Fruit fly (Drosophila melanogaster) whole organism, embryonic: ENCODE measurements around the gene CG16779.

ENCODE experiments used
- ATbp ChIP-seq: fragments of 200-800 bp; sonication (Bioruptor generic); optimal IDR thresholded peaks from 2 replicates; lab custom pipeline; 2017; ENCODE audit warnings: missing biosample characterization, mild to moderate bottlenecking, missing genetic modification characterization, missing genetic modification reagents
- CG10209 ChIP-seq: fragments of 200-800 bp; sonication (Bioruptor generic); optimal IDR thresholded peaks from 3 replicates; lab custom pipeline; 2017; ENCODE audit warnings: missing biosample characterization, mild to moderate bottlenecking, missing genetic modification characterization, missing genetic modification reagents
- CG10959 ChIP-seq: fragments of 200-800 bp; sonication (Bioruptor generic); IDR thresholded peaks from 2 replicates; pipeline ENCODE4 v1.3.6; 2022; ENCODE audit warnings: missing biosample characterization, missing genetic modification characterization
- CG15479 ChIP-seq: fragments of 200-800 bp; sonication (Bioruptor generic); optimal IDR thresholded peaks from 3 replicates; lab custom pipeline; 2019; ENCODE audit warnings: missing biosample characterization, mild to moderate bottlenecking, missing genetic modification characterization, moderate library complexity
- CG15601 ChIP-seq: fragments of 200-800 bp; sonication (Bioruptor generic); optimal IDR thresholded peaks from 3 replicates; lab custom pipeline; 2019; ENCODE audit warnings: missing biosample characterization, mild to moderate bottlenecking, missing genetic modification characterization, moderate library complexity
- CG17186 ChIP-seq: fragments of 200-800 bp; sonication (Bioruptor generic); optimal IDR thresholded peaks from 3 replicates; lab custom pipeline; 2017; ENCODE audit warnings: missing biosample characterization, missing genetic modification reagents, missing genetic modification characterization
- CG17385 ChIP-seq: fragments of 200-800 bp; sonication (Bioruptor generic); optimal IDR thresholded peaks from 3 replicates; lab custom pipeline; 2018; ENCODE audit warnings: missing biosample characterization, mild to moderate bottlenecking, missing genetic modification characterization
- CG2875 ChIP-seq: fragments of 200-800 bp; sonication (Bioruptor generic); optimal IDR thresholded peaks from 2 replicates; lab custom pipeline; 2017; ENCODE audit warnings: missing biosample characterization, mild to moderate bottlenecking, missing genetic modification characterization, missing genetic modification reagents
- CG31365 ChIP-seq: fragments of 200-800 bp; sonication (Bioruptor generic); optimal IDR thresholded peaks from 2 replicates; lab custom pipeline; 2018; ENCODE audit warnings: missing biosample characterization, mild to moderate bottlenecking, missing genetic modification characterization
- CG32532 ChIP-seq: fragments of 200-800 bp; sonication (Bioruptor generic); IDR thresholded peaks from 2 replicates; pipeline ENCODE4 v1.3.6; 2022; ENCODE audit warnings: missing biosample characterization, missing genetic modification characterization
- CG3847 ChIP-seq: fragments of 200-800 bp; sonication (Bioruptor generic); IDR thresholded peaks from 2 replicates; pipeline ENCODE4 v1.3.6; 2022; ENCODE audit warnings: missing biosample characterization, missing genetic modification characterization
- CG4360 ChIP-seq: fragments of 200-800 bp; sonication (Bioruptor generic); IDR thresholded peaks from 2 replicates; pipeline ENCODE4 v1.3.6; 2022; ENCODE audit warnings: missing biosample characterization, missing genetic modification characterization
- CG43689 ChIP-seq: fragments of 200-800 bp; sonication (Bioruptor generic); IDR thresholded peaks from 2 replicates; pipeline ENCODE4 v1.3.6; 2022; ENCODE audit warnings: missing biosample characterization, missing genetic modification characterization
- CG6175 ChIP-seq: fragments of 200-800 bp; sonication (Bioruptor generic); IDR thresholded peaks from 3 replicates; pipeline ENCODE4 v1.3.6; 2022; ENCODE audit warnings: missing biosample characterization, missing genetic modification characterization
- CG6683 ChIP-seq: fragments of 200-800 bp; sonication (Bioruptor generic); optimal IDR thresholded peaks from 2 replicates; lab custom pipeline; 2017; ENCODE audit warnings: missing biosample characterization, mild to moderate bottlenecking, missing genetic modification characterization, missing genetic modification reagents
- Camta ChIP-seq: fragments of 200-800 bp; sonication (Bioruptor generic); optimal IDR thresholded peaks from 2 replicates; lab custom pipeline; 2016; ENCODE audit warnings: missing biosample characterization, missing genetic modification characterization
- Dfd ChIP-seq, 2 experiments: fragments of >200 bp; optimal IDR thresholded peaks; 2 replicates each; lab custom pipeline; 2017; ENCODE audit warnings: missing biosample characterization in 2 of 2, missing genetic modification characterization in 2 of 2
- Dip2 ChIP-seq: fragments of 200-800 bp; sonication (Bioruptor generic); IDR thresholded peaks from 2 replicates; pipeline ENCODE4 v1.3.6; 2022; ENCODE audit warnings: missing biosample characterization, missing genetic modification characterization
- Drgx ChIP-seq: fragments of 200-800 bp; sonication (Bioruptor generic); IDR thresholded peaks from 2 replicates; pipeline ENCODE4 v1.3.6; 2022; ENCODE audit warnings: missing biosample characterization, missing genetic modification characterization
- Ets65A ChIP-seq: fragments of 200-800 bp; sonication (Bioruptor generic); peaks from one replicate; lab custom pipeline; 2016; ENCODE audit warnings: missing biosample characterization, missing genetic modification characterization
- H2.0 ChIP-seq: fragments of 200-800 bp; sonication (Bioruptor generic); IDR thresholded peaks from 2 replicates; pipeline ENCODE4 v1.3.6; 2022; ENCODE audit warnings: missing biosample characterization, missing genetic modification characterization
- HmgZ ChIP-seq: fragments of 200-800 bp; sonication (Bioruptor generic); optimal IDR thresholded peaks from 2 replicates; lab custom pipeline; 2018; ENCODE audit warnings: missing biosample characterization, mild to moderate bottlenecking, missing genetic modification characterization
- Hmx ChIP-seq: fragments of 200-800 bp; sonication (Bioruptor generic); optimal IDR thresholded peaks from 2 replicates; lab custom pipeline; 2016; ENCODE audit warnings: missing biosample characterization, missing genetic modification characterization
- Hr78 ChIP-seq, 2 experiments: fragments of 200-800 bp in 1 of 2; fragments of >200 bp in 1 of 2; sonication (Bioruptor generic) in 1 of 2; optimal IDR thresholded peaks; 2 replicates each; lab custom pipeline; 2017 to 2019; ENCODE audit warnings: missing biosample characterization in 2 of 2, missing genetic modification characterization in 2 of 2, mild to moderate bottlenecking in 1 of 2, moderate library complexity in 1 of 2
- Lhr ChIP-seq: fragments of 200-800 bp; sonication (Bioruptor generic); optimal IDR thresholded peaks from 3 replicates; lab custom pipeline; 2017; ENCODE audit warnings: mild to moderate bottlenecking, missing biosample characterization, missing genetic modification reagents, missing genetic modification characterization
- Mes4 ChIP-seq: fragments of 200-800 bp; sonication (Bioruptor generic); optimal IDR thresholded peaks from 2 replicates; lab custom pipeline; 2016; ENCODE audit warnings: missing biosample characterization, missing genetic modification characterization
- Mrtf ChIP-seq: fragments of 200-800 bp; sonication (Bioruptor generic); IDR thresholded peaks from 3 replicates; pipeline ENCODE4 v1.3.6; 2022; ENCODE audit warnings: missing biosample characterization, missing genetic modification characterization
- Trl ChIP-seq, 3 experiments: fragments of >200 bp in 2 of 3; fragments of 200-800 bp in 1 of 3; sonication (Bioruptor generic) in 1 of 3; optimal IDR thresholded peaks; 2 replicates in 1 of 3; 3 replicates in 2 of 3; lab custom pipeline; 2016 to 2017; ENCODE audit warnings: missing biosample characterization in 1 of 3, missing genetic modification characterization in 1 of 3
- chinmo ChIP-seq: fragments of 200-800 bp; sonication (Bioruptor generic); IDR thresholded peaks from 4 replicates; pipeline ENCODE4 v1.3.6; 2022; ENCODE audit warnings: missing biosample characterization, missing genetic modification characterization; ENCODE audit not compliant: partially characterized antibody
- corto ChIP-seq: fragments of 200-800 bp; sonication (Bioruptor generic); optimal IDR thresholded peaks from 2 replicates; lab custom pipeline; 2016; ENCODE audit warnings: missing biosample characterization, mild to moderate bottlenecking, missing genetic modification characterization, moderate library complexity
- fd96Cb ChIP-seq: fragments of 200-800 bp; sonication (Bioruptor generic); optimal IDR thresholded peaks from 2 replicates; lab custom pipeline; 2018; ENCODE audit warnings: missing biosample characterization, mild to moderate bottlenecking, missing genetic modification characterization, moderate library complexity
- ftz-f1 ChIP-seq: fragments of 200-800 bp; sonication (Bioruptor generic); optimal IDR thresholded peaks from 2 replicates; lab custom pipeline; 2016; ENCODE audit warnings: missing biosample characterization, missing genetic modification characterization
- hkb ChIP-seq, 2 experiments: fragments of 200-800 bp in 1 of 2; fragments of >200 bp in 1 of 2; sonication (Bioruptor generic) in 1 of 2; IDR thresholded peaks in 1 of 2; optimal IDR thresholded peaks in 1 of 2; 2 replicates each; pipeline versions ENCODE4 v1.3.6 to Lab custom; 2017 to 2022; ENCODE audit warnings: missing biosample characterization in 1 of 2, missing genetic modification characterization in 1 of 2
- kni ChIP-seq: fragments of 200-800 bp; sonication (Bioruptor generic); optimal IDR thresholded peaks from 3 replicates; lab custom pipeline; 2017; ENCODE audit warnings: mild to moderate bottlenecking, missing biosample characterization, missing genetic modification reagents, missing genetic modification characterization
- nom ChIP-seq: fragments of 200-800 bp; sonication (Bioruptor generic); optimal IDR thresholded peaks from 2 replicates; lab custom pipeline; 2017; ENCODE audit warnings: missing biosample characterization, missing genetic modification characterization, mild to moderate bottlenecking, moderate library complexity, missing genetic modification reagents
- ranshi ChIP-seq: fragments of 200-800 bp; sonication (Bioruptor generic); IDR thresholded peaks from 2 replicates; pipeline ENCODE4 v1.3.6; 2022; ENCODE audit warnings: missing biosample characterization, missing genetic modification characterization
- sqz ChIP-seq: fragments of 200-800 bp; sonication (Bioruptor generic); optimal IDR thresholded peaks from 3 replicates; lab custom pipeline; 2018; ENCODE audit warnings: missing biosample characterization, mild to moderate bottlenecking, missing genetic modification characterization
- sr ChIP-seq: fragments of 200-800 bp; sonication (Bioruptor generic); IDR thresholded peaks from 3 replicates; pipeline ENCODE4 v1.3.6; 2022; ENCODE audit warnings: missing biosample characterization, missing genetic modification characterization
- vnd ChIP-seq: fragments of 200-800 bp; sonication (Bioruptor generic); IDR thresholded peaks from 3 replicates; pipeline ENCODE4 v1.3.6; 2022; ENCODE audit warnings: missing biosample characterization, missing genetic modification characterization; ENCODE audit not compliant: partially characterized antibody
- wek ChIP-seq: fragments of 200-800 bp; sonication (Bioruptor generic); optimal IDR thresholded peaks from 3 replicates; lab custom pipeline; 2018; ENCODE audit warnings: missing biosample characterization, mild to moderate bottlenecking, missing genetic modification characterization, moderate library complexity
- wor ChIP-seq: fragments of 200-800 bp; sonication (Bioruptor generic); IDR thresholded peaks from 2 replicates; pipeline ENCODE4 v1.3.6; 2022; ENCODE audit warnings: missing biosample characterization, missing genetic modification characterization
- yki ChIP-seq: fragments of >200 bp; optimal IDR thresholded peaks from 3 replicates; lab custom pipeline; 2018
- z ChIP-seq: fragments of 200-800 bp; sonication (Bioruptor generic); IDR thresholded peaks from 3 replicates; pipeline ENCODE4 v1.3.6; 2022; ENCODE audit warnings: missing biosample characterization, missing genetic modification characterization
- zfh2 ChIP-seq: fragments of 200-800 bp; sonication (Bioruptor generic); optimal IDR thresholded peaks from 2 replicates; lab custom pipeline; 2016; ENCODE audit warnings: missing biosample characterization, missing genetic modification characterization

CG16779 gene

DNA sequence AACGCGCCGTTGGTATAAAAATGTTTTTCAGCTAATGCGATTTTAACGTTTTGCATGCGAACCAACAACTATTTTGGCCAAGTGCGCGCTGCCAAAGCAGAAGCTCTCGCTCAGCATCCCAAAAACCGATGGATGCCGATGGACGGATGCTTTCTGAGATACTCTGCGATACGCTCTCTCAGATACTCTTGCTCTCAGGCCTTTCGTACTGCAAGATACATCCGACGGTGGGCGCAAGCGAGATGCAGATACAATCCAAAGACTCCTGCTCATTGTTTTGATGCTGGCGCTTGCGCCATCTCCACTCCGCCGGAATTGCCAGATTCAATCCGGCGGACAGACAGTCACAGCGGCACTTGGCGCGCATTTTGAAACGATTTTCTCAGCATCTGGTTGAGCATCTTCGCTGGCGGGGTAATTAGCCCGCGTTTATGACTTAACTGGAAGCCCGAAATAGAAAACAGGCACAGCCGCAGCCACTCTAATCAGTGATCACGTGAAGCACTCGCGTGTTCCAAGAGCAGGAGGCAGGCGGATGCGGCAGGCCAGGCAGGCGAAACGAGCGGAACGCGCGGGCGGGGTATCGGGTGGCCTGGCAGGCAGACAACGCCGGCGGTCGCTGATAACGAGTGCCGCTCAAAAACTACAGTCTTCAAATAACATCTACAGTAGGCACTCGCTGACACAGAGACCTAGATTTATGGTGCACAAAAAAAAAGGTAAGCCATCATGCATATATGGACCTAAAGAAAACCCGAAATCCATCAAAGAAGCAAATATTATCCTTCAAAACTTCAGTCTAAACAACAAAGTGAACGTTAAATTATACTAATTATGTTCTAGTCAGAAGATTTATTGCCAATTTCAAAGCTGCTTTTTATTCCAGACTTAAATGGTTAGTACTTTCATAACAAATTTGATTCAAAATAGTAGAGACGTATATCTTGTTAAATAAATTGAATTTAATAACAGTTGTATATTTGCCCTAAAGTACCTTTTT lies at the start of gene CG16779 (continued):
- no peak for TF ChIP-seq CG31365 (tag; lab: Kevin White, UChicago)

DNA sequence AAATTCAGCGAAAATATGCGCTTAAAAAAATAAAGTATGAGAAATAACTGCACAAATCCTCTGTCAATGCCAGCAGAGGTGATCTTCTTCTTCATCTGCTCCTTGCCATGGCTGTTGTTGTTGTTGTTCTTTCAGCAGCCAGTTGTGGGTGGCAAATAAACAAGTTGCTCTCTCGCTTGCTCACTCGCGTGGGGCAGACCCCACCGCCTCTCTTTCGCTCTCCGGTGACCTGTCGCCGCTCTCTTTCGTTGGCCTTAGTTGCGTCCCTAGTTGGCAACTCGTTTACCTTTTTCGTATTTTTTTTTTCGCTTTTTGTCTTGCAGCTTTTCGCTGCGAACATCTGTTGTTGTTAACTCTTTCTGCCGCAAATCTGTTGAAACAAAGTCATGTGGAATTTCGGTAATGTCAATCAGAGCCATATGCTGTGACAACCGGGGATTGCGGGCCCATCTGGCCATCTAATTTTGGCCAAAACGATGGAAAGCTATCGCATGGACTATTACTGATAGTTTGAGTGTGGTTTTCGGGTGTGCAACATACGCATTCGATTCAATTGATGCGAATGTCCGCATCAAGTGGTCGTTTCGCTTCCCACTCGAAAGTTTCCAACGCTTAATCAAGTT lies 41.2 kb upstream of the CG16779 start:
- no peak for TF ChIP-seq hkb (optimal IDR thresholded peaks at IDR 0.05; lab: Kevin White, UChicago)
- 0 out of 2 replicates have a peak, but pooled peaks have one; percentile 10 for TF ChIP-seq hkb (GFP tag; IDR thresholded peaks at IDR 0.05; lab: Robert Waterston, UW)
- peak; percentile 47 for TF ChIP-seq CG17385 (GFP tag; lab: Kevin White, UChicago)
- no peak for TF ChIP-seq Dfd (GFP tag; optimal IDR thresholded peaks at IDR 0.05; lab: Kevin White, UChicago)
- TF ChIP-seq Trl (optimal IDR thresholded peaks at IDR 0.05; lab: Kevin White, UChicago), result peak; percentile 78 to 91
- TF ChIP-seq Trl (GFP tag; optimal IDR thresholded peaks at IDR 0.05; lab: Kevin White, UChicago), result no peak
- peak; percentile 57 for TF ChIP-seq yki (lab: Kevin White, UChicago)
- TF ChIP-seq chinmo (GFP tag; lab: Robert Waterston, UW), result peak; percentile 91; the same call in 2 of the 4 replicates
- TF ChIP-seq nom, result peak; percentile 27
- peak; percentile 11 for TF ChIP-seq sqz (GFP tag; lab: Kevin White, UChicago)
- no peak for TF ChIP-seq CG6683
- no peak for TF ChIP-seq wor (GFP tag; lab: Robert Waterston, UW)
- TF ChIP-seq CG4360 (GFP tag; lab: Robert Waterston, UW), result peak; percentile 69
- TF ChIP-seq kni (GFP tag; lab: Kevin White, UChicago), result no peak
- no peak for TF ChIP-seq HmgZ (tag; lab: Kevin White, UChicago)
- TF ChIP-seq sr (GFP tag; lab: Robert Waterston, UW), result peak; percentile 81
- peak; percentile 52 for TF ChIP-seq ftz-f1 (GFP tag; lab: Kevin White, UChicago)
- peak in 1 of 2 experiments; percentile 61 for TF ChIP-seq Hr78 (GFP tag; optimal IDR thresholded peaks at IDR 0.05; lab: Kevin White, UChicago)
- TF ChIP-seq wek (GFP tag; lab: Kevin White, UChicago), result no peak
- TF ChIP-seq CG32532, result no peak
- peak; percentile 9 for TF ChIP-seq corto (GFP tag; lab: Kevin White, UChicago)
- peak; percentile 55 for TF ChIP-seq Ets65A
- TF ChIP-seq CG3847, result no peak
- TF ChIP-seq CG10959 (GFP tag; lab: Robert Waterston, UW), result 0 out of 2 replicates have a peak, but pooled peaks have one; percentile 5
- 0 out of 2 replicates have a peak, but pooled peaks have one; percentile 9 for TF ChIP-seq Drgx (GFP tag; lab: Robert Waterston, UW)
- no peak for TF ChIP-seq fd96Cb (tag; lab: Kevin White, UChicago)
- no peak for TF ChIP-seq CG10209 (GFP tag; lab: Kevin White, UChicago)
- TF ChIP-seq CG17186, result no peak
- TF ChIP-seq CG6175, result peak; percentile 74; the same call in 2 of the 3 replicates

DNA sequence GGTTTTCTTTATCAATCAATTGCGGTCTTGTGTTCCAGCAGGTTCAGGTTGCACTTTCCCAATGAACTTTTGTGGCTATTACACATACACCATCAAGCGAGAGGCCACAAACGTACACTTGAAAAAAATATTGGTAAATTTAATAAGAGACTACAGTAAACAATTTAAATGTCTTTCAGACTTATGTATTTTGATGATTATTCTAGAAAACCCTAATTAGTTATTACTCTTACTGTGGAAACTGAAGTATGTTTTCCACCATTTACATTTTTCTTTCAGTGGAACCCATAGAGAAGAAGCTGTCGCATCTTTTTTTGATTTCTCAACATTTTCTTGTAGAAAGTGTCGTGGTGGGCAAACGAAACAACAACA lies 40.6 kb upstream of the CG16779 start:
- TF ChIP-seq Dip2 (no peak; the same call in 1 of the 2 replicates), Trl (optimal IDR thresholded peaks at IDR 0.05; lab: Kevin White, UChicago) (no peak), Trl (GFP tag; optimal IDR thresholded peaks at IDR 0.05; lab: Kevin White, UChicago) (peak; percentile 88), vnd (GFP tag; lab: Robert Waterston, UW) (no peak), H2.0 (GFP tag; lab: Robert Waterston, UW) (peak; percentile 93), Camta (GFP tag; lab: Kevin White, UChicago) (peak; percentile 93), Mes4 (GFP tag; lab: Kevin White, UChicago) (peak; percentile 91), z (GFP tag; lab: Robert Waterston, UW) (0 out of 3 replicates have a peak, but pooled peaks have one; percentile 19), CG43689 (no peak; the same call in none of the 2 replicates), CG15479 (GFP tag; lab: Kevin White, UChicago) (no peak), Mrtf (GFP tag; lab: Robert Waterston, UW) (peak; percentile 84; the same call in 1 of the 3 replicates), Hmx (GFP tag; lab: Kevin White, UChicago) (peak; percentile 79), ATbp (GFP tag; lab: Kevin White, UChicago) (peak; percentile 96), Lhr (GFP tag; lab: Kevin White, UChicago) (peak; percentile 89), CG2875 (GFP tag; lab: Kevin White, UChicago) (peak; percentile 93), ranshi (GFP tag; lab: Robert Waterston, UW) (peak; percentile 93), zfh2 (peak; percentile 70), CG15601 (tag; lab: Kevin White, UChicago) (peak; percentile 93)
